Worm (Caenorhabditis elegans) whole organism, midembryonic: Measurements from ENCODE around the gene clec-147.

ENCODE experiments used
- T22C8.4 ChIP-seq: fragments of 200-800 bp; sonication (Bioruptor generic); IDR thresholded peaks from 2 replicates; pipeline ENCODE4 v1.3.6; 2022; ENCODE audit warnings: missing genetic modification characterization, missing compliant biosample characterization
- cog-1 ChIP-seq: sonication (generic microtip); optimal IDR thresholded peaks from 2 replicates; lab custom pipeline; 2016; ENCODE audit warnings: missing genetic modification characterization, missing compliant biosample characterization
- flt-1 ChIP-seq: fragments of 200-800 bp; sonication (Bioruptor generic); IDR thresholded peaks from 2 replicates; pipeline ENCODE4 v1.3.6; 2022; ENCODE audit warnings: missing genetic modification characterization, missing compliant biosample characterization
- klf-2 ChIP-seq: fragments of 200-800 bp; sonication (Bioruptor generic); conservative IDR thresholded peaks from 2 replicates; pipeline ENCODE4 v1.3.6; 2022; ENCODE audit warnings: missing genetic modification reagents, missing genetic modification characterization, missing compliant biosample characterization
- med-1 ChIP-seq: sonication (generic microtip); optimal IDR thresholded peaks from 2 replicates; lab custom pipeline; 2017; ENCODE audit warnings: missing genetic modification characterization, mild to moderate bottlenecking, missing compliant biosample characterization, antibody characterized with exemption, missing genetic modification reagents; ENCODE audit not compliant: insufficient read depth
- ref-1 ChIP-seq: fragments of 200-800 bp; sonication (Bioruptor generic); conservative IDR thresholded peaks from 2 replicates; pipeline ENCODE4 v1.3.6; 2022; ENCODE audit warnings: missing genetic modification reagents, missing genetic modification characterization, missing compliant biosample characterization
- tab-1 ChIP-seq: fragments of 200-800 bp; sonication (Bioruptor generic); IDR thresholded peaks from 2 replicates; pipeline ENCODE4 v1.3.6; 2022; ENCODE audit warnings: missing genetic modification characterization, missing compliant biosample characterization
- ztf-23 ChIP-seq: fragments of 200-800 bp; sonication (Bioruptor generic); IDR thresholded peaks from 2 replicates; pipeline ENCODE4 v1.3.6; 2022; ENCODE audit warnings: missing genetic modification reagents, missing genetic modification characterization, missing compliant biosample characterization
- ztf-29 ChIP-seq: fragments of 200-800 bp; sonication (Bioruptor generic); IDR thresholded peaks from 2 replicates; pipeline ENCODE4 v1.3.6; 2022; ENCODE audit warnings: missing genetic modification reagents, missing genetic modification characterization, missing compliant biosample characterization

Gene clec-147

DNA sequence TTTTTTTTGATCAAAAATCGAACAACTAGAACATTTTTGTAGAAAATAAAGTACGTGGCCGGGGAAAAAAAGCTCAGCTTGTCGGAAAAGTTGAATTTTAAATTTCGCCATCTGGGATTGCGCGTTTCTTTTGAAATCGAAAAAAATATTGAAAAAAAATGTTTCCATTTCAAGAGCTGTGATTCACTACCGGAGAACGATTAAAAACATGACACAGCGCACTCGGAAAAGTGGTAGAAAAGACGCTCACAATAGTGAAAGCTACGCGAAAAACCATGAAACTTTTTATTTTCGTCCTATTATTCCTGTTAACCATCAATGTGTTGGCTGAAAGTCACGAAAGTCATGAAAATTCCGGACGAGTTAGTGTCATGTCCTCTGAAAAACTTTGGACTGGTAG, at the start of gene clec-147, which contains the start of gene C04H5.7:
TSS of gene clec-147 (minus strand) at position 101 of the 400 bp plus-strand sequence.
TSS of gene C04H5.7 (plus strand) at position 219 of the 400 bp plus-strand sequence.
- TF ChIP-seq flt-1 (GFP tag; lab: Robert Waterston, UW) (no peak), ztf-23 (no peak), klf-2 (GFP tag; lab: Robert Waterston, UW) (no peak), cog-1 (no peak), ztf-29 (GFP tag; lab: Robert Waterston, UW) (no peak), T22C8.4 (GFP tag; lab: Robert Waterston, UW) (no peak)

DNA sequence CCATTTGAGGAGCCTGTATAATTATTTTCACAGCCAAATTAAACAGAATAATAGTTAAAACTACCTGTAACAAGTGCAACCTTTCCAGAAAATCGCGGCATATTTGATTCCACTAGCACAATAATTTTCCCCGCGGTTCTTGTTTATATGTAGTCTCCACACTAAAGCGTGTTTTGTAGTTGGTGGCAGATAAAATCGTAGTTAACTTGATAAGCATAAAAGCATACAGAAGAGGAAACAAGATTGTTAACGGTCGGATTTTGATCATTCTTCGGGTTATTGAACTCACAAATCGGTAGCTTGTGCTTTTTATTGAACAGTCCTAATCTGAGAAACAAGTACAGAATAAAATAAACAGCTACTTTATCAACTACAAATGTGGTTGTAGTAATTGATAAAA, 49.8 kb upstream of the clec-147 start, which contains the start of gene C01G12.5:
TSS of gene C01G12.5 (minus strand) at position 101 of the 400 bp plus-strand sequence.
- no peak for TF ChIP-seq flt-1 (GFP tag; lab: Robert Waterston, UW)
- no peak for TF ChIP-seq ref-1 (GFP tag; lab: Robert Waterston, UW)
- no peak for TF ChIP-seq tab-1 (GFP tag; lab: Robert Waterston, UW)
- no peak for TF ChIP-seq med-1
- TF ChIP-seq ztf-29 (GFP tag; lab: Robert Waterston, UW), result no peak
- TF ChIP-seq T22C8.4 (GFP tag; lab: Robert Waterston, UW), result no peak
- TF ChIP-seq cog-1, result no peak
- TF ChIP-seq klf-2 (GFP tag; lab: Robert Waterston, UW), result no peak
- no peak for TF ChIP-seq ztf-23

DNA sequence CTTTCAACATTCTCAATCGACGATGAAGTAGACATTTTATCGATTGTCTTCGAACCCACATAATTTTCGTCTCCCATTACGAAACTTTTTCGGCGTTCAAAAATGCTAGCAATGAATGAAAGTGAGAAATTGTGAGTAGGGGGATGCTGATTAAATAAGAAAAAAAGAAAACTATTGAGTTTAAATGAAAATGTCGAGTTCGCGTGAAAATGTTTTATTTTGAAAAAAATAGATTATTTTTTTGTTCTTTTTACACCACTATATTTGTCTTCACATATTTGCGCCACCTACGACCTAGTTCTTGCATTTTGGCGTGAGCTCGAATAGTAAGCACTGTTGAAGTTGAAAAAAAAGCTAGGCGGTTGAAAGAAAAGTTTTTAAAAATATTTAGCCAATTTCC, 44.6 kb upstream of the clec-147 start, which contains the start of gene C01G12.3:
TSS of gene C01G12.3 (minus strand) at position 101 of the 400 bp plus-strand sequence.
- no peak for TF ChIP-seq ztf-23
- no peak for TF ChIP-seq klf-2 (GFP tag; lab: Robert Waterston, UW)
- TF ChIP-seq tab-1 (GFP tag; lab: Robert Waterston, UW), result no peak
- no peak for TF ChIP-seq flt-1 (GFP tag; lab: Robert Waterston, UW)
- no peak for TF ChIP-seq ztf-29 (GFP tag; lab: Robert Waterston, UW)
- no peak for TF ChIP-seq cog-1
- TF ChIP-seq ref-1 (GFP tag; lab: Robert Waterston, UW), result no peak
- TF ChIP-seq med-1, result no peak
- no peak for TF ChIP-seq T22C8.4 (GFP tag; lab: Robert Waterston, UW)

DNA sequence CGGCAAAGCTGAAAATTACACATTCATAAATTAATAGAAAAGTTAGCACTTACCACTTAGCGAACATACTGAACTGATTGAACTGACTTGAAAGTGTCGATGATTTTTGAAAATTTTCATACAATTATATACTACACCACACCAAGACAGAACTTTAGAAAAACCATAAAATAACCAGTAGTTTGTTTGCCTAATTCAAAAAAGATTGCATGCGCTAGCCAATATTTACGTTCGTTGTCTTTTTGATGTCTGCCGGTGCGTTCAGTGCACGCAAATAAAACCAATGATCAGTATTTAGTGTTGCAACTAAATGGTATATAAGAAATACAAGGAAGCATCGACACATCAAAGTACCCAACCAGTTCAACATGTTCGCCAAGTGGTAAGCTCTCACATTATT, 42.9 kb upstream of the clec-147 start, which contains the start of the genes nspb-8 and nspb-9:
TSS of gene nspb-8 (minus strand) at position 101 of the 400 bp plus-strand sequence.
TSS of gene nspb-9 (plus strand) at position 311 of the 400 bp plus-strand sequence.
- TF ChIP-seq med-1 (no peak), ref-1 (GFP tag; lab: Robert Waterston, UW) (no peak), ztf-23 (no peak), flt-1 (GFP tag; lab: Robert Waterston, UW) (no peak), ztf-29 (GFP tag; lab: Robert Waterston, UW) (no peak), cog-1 (no peak), tab-1 (GFP tag; lab: Robert Waterston, UW) (no peak)

DNA sequence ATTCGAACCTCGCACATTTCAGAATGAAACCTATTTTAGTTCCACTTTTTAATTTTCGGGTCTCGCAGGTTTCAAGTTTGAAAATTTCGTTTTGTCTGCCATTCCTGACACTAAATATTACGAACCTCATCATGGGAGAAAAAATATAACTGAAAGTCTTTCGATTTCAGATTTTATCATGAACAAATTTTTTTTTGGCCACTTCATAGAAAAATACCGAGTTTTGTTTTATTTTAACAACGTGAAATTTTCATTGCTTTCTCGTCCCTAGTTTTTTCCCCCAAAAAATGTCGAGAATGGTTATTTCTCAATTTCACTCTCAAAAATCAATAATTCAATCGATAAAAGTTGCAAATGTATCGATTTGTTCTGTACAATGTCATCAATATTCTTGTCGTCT, 41.1 kb upstream of the clec-147 start, which contains the start of gene C01G12.9:
TSS of gene C01G12.9 (plus strand) at position 301 of the 400 bp plus-strand sequence.
- TF ChIP-seq ztf-29 (GFP tag; lab: Robert Waterston, UW) (no peak), cog-1 (no peak), klf-2 (GFP tag; lab: Robert Waterston, UW) (no peak), tab-1 (GFP tag; lab: Robert Waterston, UW) (no peak), flt-1 (GFP tag; lab: Robert Waterston, UW) (no peak), ref-1 (GFP tag; lab: Robert Waterston, UW) (no peak), T22C8.4 (GFP tag; lab: Robert Waterston, UW) (no peak), med-1 (no peak), ztf-23 (no peak)

DNA sequence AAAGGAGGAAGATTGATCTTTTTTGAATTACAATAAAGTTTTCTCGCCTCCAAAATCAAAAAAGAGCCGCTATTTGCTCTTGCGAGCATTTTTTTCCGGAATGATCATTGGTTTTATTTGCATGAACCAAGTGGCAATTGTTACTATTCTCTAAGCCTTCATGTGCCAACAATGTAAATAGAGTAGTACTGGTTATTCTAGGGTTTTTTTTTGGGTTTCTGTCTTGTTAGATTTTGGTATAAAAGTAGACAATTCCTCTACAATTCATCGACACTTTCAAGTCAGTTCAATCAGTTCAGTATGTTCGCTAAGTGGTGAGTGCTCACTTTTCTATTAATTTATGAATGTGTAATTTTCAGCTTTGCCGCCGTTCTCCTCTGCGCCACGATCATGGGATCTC, 40.4 kb upstream of the clec-147 start, which contains the start of gene nspb-7:
TSS of gene nspb-7 (plus strand) at position 301 of the 400 bp plus-strand sequence.
- no peak for TF ChIP-seq flt-1 (GFP tag; lab: Robert Waterston, UW)
- TF ChIP-seq cog-1, result no peak
- TF ChIP-seq tab-1 (GFP tag; lab: Robert Waterston, UW), result no peak
- TF ChIP-seq ztf-29 (GFP tag; lab: Robert Waterston, UW), result no peak
- no peak for TF ChIP-seq T22C8.4 (GFP tag; lab: Robert Waterston, UW)
- no peak for TF ChIP-seq klf-2 (GFP tag; lab: Robert Waterston, UW)
- TF ChIP-seq med-1, result no peak

DNA sequence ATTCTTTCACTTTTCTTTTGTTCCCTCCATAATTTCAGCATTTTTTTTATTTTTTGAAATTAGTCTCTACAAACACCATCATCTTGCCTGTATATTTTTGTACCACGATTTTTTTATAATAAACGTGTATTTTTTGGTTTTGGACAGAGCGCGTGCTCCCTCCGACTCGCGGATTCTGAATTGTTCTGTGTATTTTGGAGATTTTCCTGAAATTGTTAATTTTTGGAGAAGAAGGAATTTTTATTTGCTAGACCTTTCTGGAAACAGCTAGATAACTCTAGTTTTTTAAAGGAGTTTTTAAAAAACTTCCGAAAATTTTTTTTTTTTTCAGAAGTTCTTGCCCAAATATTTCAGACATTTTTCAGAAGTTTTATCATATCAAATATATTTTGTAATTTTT, 38.8 kb upstream of the clec-147 start, which contains the start of gene C01G12.13:
TSS of gene C01G12.13 (plus strand) at position 301 of the 400 bp plus-strand sequence.
- no peak for TF ChIP-seq ref-1 (GFP tag; lab: Robert Waterston, UW)
- no peak for TF ChIP-seq tab-1 (GFP tag; lab: Robert Waterston, UW)
- TF ChIP-seq flt-1 (GFP tag; lab: Robert Waterston, UW), result no peak
- no peak for TF ChIP-seq klf-2 (GFP tag; lab: Robert Waterston, UW)
- TF ChIP-seq cog-1, result no peak
- TF ChIP-seq T22C8.4 (GFP tag; lab: Robert Waterston, UW), result no peak
- TF ChIP-seq med-1, result no peak
- TF ChIP-seq ztf-23, result no peak
- TF ChIP-seq ztf-29 (GFP tag; lab: Robert Waterston, UW), result no peak

DNA sequence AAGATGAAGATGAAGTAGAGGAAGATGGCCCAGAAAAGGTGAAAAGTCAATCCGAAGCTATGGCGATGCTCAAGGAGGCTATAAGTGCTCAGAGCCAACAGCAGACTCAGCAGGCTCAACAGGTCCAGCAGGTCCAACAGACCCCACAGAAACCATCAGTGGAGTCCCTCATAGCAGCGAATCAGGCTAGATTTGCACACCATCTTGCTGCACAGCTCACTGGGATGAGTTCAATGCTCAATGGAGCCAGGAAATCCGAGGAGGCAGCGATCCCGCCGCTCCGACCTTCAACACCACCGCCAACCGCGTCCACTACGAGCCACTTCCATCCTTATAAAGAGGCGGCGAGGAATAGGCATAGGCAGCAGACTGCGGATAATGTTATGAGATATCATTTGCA, 37.2 kb upstream of the clec-147 start:
- no peak for TF ChIP-seq ztf-23
- no peak for TF ChIP-seq ref-1 (GFP tag; lab: Robert Waterston, UW)
- no peak for TF ChIP-seq tab-1 (GFP tag; lab: Robert Waterston, UW)
- TF ChIP-seq klf-2 (GFP tag; lab: Robert Waterston, UW), result no peak
- no peak for TF ChIP-seq ztf-29 (GFP tag; lab: Robert Waterston, UW)
- TF ChIP-seq T22C8.4 (GFP tag; lab: Robert Waterston, UW), result no peak
- no peak for TF ChIP-seq flt-1 (GFP tag; lab: Robert Waterston, UW)
- no peak for TF ChIP-seq med-1
- TF ChIP-seq cog-1, result no peak

DNA sequence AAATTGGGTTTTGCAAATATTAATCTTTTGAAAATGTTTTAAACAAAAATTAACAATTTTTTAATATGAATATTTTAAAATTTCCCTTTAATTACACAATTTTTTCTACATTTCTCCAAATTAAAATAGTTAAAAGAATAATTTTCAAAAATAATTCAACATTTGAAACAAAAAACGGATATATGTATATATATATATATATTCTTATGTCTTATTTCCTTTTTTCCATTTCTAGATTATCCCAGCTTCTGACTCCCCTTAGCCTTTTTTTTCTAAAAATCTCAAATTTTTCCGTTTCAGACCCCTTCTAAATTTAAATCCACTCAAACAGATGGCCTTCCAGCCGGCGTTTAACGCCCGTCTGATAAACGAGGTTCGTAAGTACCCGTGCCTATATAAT, 35.7 kb upstream of the clec-147 start, which contains the start of gene madf-5:
TSS of gene madf-5 (plus strand) at position 301 of the 400 bp plus-strand sequence.
- TF ChIP-seq ref-1 (GFP tag; lab: Robert Waterston, UW), result no peak
- TF ChIP-seq ztf-29 (GFP tag; lab: Robert Waterston, UW), result no peak
- no peak for TF ChIP-seq cog-1
- TF ChIP-seq tab-1 (GFP tag; lab: Robert Waterston, UW), result no peak
- no peak for TF ChIP-seq ztf-23
- TF ChIP-seq klf-2 (GFP tag; lab: Robert Waterston, UW), result no peak
- TF ChIP-seq flt-1 (GFP tag; lab: Robert Waterston, UW), result no peak
- no peak for TF ChIP-seq T22C8.4 (GFP tag; lab: Robert Waterston, UW)
- no peak for TF ChIP-seq med-1
